Worm (Caenorhabditis elegans) whole organism, L2 larva: ENCODE results near the gene srw-72.

Experiments used
- C34F6.9 ChIP-seq: fragments of 150-350 bp; optimal IDR thresholded peaks from 2 replicates; lab custom pipeline; 2014; ENCODE audit warnings: missing biosample characterization, missing genetic modification characterization
- R02D3.7 ChIP-seq: fragments of 150-350 bp; optimal IDR thresholded peaks from 2 replicates; lab custom pipeline; 2014; ENCODE audit warnings: missing biosample characterization, missing genetic modification characterization
- ceh-16 ChIP-seq: fragments of 150-350 bp; optimal IDR thresholded peaks from 2 replicates; lab custom pipeline; 2014; ENCODE audit warnings: missing biosample characterization, missing genetic modification characterization
- ceh-82 ChIP-seq: fragments of 150-350 bp; optimal IDR thresholded peaks from 2 replicates; lab custom pipeline; 2014; ENCODE audit warnings: missing biosample characterization, missing genetic modification characterization
- crh-2 ChIP-seq: sonication (generic microtip); optimal IDR thresholded peaks from 2 replicates; lab custom pipeline; 2017; ENCODE audit warnings: missing biosample characterization, missing genetic modification characterization
- mab-5 ChIP-seq: fragments of 150-350 bp; optimal IDR thresholded peaks from 2 replicates; lab custom pipeline; 2014; ENCODE audit warnings: missing biosample characterization, missing genetic modification characterization
- mdl-1 ChIP-seq, 2 experiments: fragments of 150-350 bp in 1 of 2; sonication (generic microtip) in 1 of 2; optimal IDR thresholded peaks; 2 replicates each; lab custom pipeline; 2017; ENCODE audit warnings: missing biosample characterization in 2 of 2, missing genetic modification characterization in 2 of 2
- nhr-11 ChIP-seq: fragments of 150-350 bp; optimal IDR thresholded peaks from 2 replicates; lab custom pipeline; 2014; ENCODE audit warnings: missing biosample characterization, missing genetic modification characterization
- nhr-23 ChIP-seq: fragments of 150-350 bp; optimal IDR thresholded peaks from 2 replicates; lab custom pipeline; 2014; ENCODE audit warnings: missing biosample characterization, missing genetic modification reagents, missing genetic modification characterization
- nhr-237 ChIP-seq: fragments of 150-350 bp; optimal IDR thresholded peaks from 2 replicates; lab custom pipeline; 2014; ENCODE audit warnings: missing biosample characterization, missing genetic modification characterization
- nhr-77 ChIP-seq: fragments of 150-350 bp; optimal IDR thresholded peaks from 2 replicates; lab custom pipeline; 2014; ENCODE audit warnings: missing biosample characterization, missing genetic modification characterization
- skn-1 ChIP-seq: sonication (generic microtip); optimal IDR thresholded peaks from 2 replicates; lab custom pipeline; 2017; ENCODE audit warnings: missing biosample characterization, missing genetic modification characterization
- unc-62 ChIP-seq: fragments of 150-350 bp; optimal IDR thresholded peaks from 2 replicates; lab custom pipeline; 2014; ENCODE audit warnings: missing biosample characterization, missing genetic modification reagents, missing genetic modification characterization
- zag-1 ChIP-seq: fragments of 150-350 bp; optimal IDR thresholded peaks from 2 replicates; lab custom pipeline; 2014; ENCODE audit warnings: missing biosample characterization, missing genetic modification characterization

DNA sequence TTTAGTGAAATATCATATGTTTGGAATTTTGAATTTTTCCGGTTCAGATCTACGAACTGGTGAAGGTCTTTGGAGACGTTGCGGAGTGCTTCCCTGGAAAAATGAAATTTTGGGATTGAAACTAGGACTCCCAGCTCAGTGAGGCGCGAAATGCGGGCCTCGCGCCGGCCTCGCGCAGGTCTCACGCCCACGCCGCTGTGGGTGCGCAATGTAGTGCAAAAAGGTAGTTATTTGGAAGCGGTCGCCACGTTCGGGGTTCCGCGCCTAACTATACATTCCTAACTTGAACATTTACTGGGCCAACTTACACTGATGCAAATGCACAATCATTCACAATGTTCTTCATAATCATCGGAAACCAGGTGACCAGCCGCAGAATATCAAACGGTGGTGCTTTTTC, 33.2 kb downstream of the srw-72 start:
- no peak for TF ChIP-seq ceh-16 (tag; lab: Kevin White, UChicago)
- no peak for TF ChIP-seq skn-1 (tag; lab: Kevin White, UChicago)
- TF ChIP-seq ceh-82 (tag; lab: Kevin White, UChicago) = no peak
- no peak for TF ChIP-seq C34F6.9
- no peak for TF ChIP-seq mab-5
- no peak for TF ChIP-seq nhr-237 (tag; lab: Kevin White, UChicago)
- TF ChIP-seq nhr-23 (tag; lab: Kevin White, UChicago) = no peak
- no peak for TF ChIP-seq mdl-1 (tag; optimal IDR thresholded peaks at IDR 0.05; lab: Kevin White, UChicago)
- no peak for TF ChIP-seq nhr-77 (tag; lab: Kevin White, UChicago)
- TF ChIP-seq R02D3.7 (tag; lab: Kevin White, UChicago) = no peak
- no peak for TF ChIP-seq zag-1
- no peak for TF ChIP-seq nhr-11 (tag; lab: Kevin White, UChicago)
- no peak for TF ChIP-seq unc-62 (GFP tag; lab: Kevin White, UChicago)
- TF ChIP-seq crh-2 = no peak
